Worm (Caenorhabditis elegans) whole organism, early embryonic: ENCODE results near the gene T04H1.5.
A peak's percentile ranks its signal among the peaks of the same experiment; 100 is the strongest.

Experiments used
- B0310.2 ChIP-seq: sonication (generic microtip); optimal IDR thresholded peaks from 2 replicates; lab custom pipeline; 2016; ENCODE audit warnings: mild to moderate bottlenecking, missing genetic modification characterization, missing compliant biosample characterization
- F13C5.2 ChIP-seq: sonication (generic microtip); optimal IDR thresholded peaks from 2 replicates; lab custom pipeline; 2017; ENCODE audit warnings: mild to moderate bottlenecking, missing genetic modification characterization, inconsistent platforms, missing compliant biosample characterization
- aly-1 ChIP-seq: sonication (generic microtip); optimal IDR thresholded peaks from 2 replicates; lab custom pipeline; 2016; ENCODE audit warnings: missing genetic modification characterization, missing compliant biosample characterization
- ama-1 ChIP-seq: fragments of 150-350 bp; optimal IDR thresholded peaks from 2 replicates; lab custom pipeline; 2014
- ceh-13 ChIP-seq: fragments of 200-800 bp; sonication (Bioruptor generic); optimal IDR thresholded peaks from 2 replicates; lab custom pipeline; 2018; ENCODE audit warnings: mild to moderate bottlenecking, missing genetic modification characterization, missing compliant biosample characterization
- ceh-36 ChIP-seq: sonication (generic microtip); optimal IDR thresholded peaks from 2 replicates; lab custom pipeline; 2016; ENCODE audit warnings: missing genetic modification characterization, inconsistent platforms, missing compliant biosample characterization
- ets-7 ChIP-seq: sonication (generic microtip); optimal IDR thresholded peaks from 2 replicates; lab custom pipeline; 2016; ENCODE audit warnings: missing genotype, missing genetic modification characterization, missing compliant biosample characterization
- flt-1 ChIP-seq: fragments of 200-800 bp; sonication (Bioruptor generic); IDR thresholded peaks from 2 replicates; pipeline ENCODE4 v1.3.6; 2022; ENCODE audit warnings: missing genetic modification characterization, missing compliant biosample characterization
- hmbx-1 ChIP-seq: sonication (generic microtip); optimal IDR thresholded peaks from 2 replicates; lab custom pipeline; 2016; ENCODE audit warnings: mild to moderate bottlenecking, missing genetic modification characterization, missing compliant biosample characterization
- hmg-4 ChIP-seq: fragments of 200-800 bp; sonication (Bioruptor generic); optimal IDR thresholded peaks from 2 replicates; lab custom pipeline; 2018; ENCODE audit warnings: mild to moderate bottlenecking, missing genetic modification characterization, missing compliant biosample characterization
- hnd-1 ChIP-seq: sonication (generic microtip); optimal IDR thresholded peaks from 2 replicates; lab custom pipeline; 2016; ENCODE audit warnings: missing genetic modification characterization, missing compliant biosample characterization
- pes-1 ChIP-seq: fragments of 200-800 bp; sonication (Bioruptor generic); IDR thresholded peaks from 2 replicates; pipeline ENCODE4 v1.3.6; 2022; ENCODE audit warnings: missing genetic modification reagents, missing genetic modification characterization, missing compliant biosample characterization
- scrt-1 ChIP-seq: fragments of 200-800 bp; sonication (Bioruptor generic); IDR thresholded peaks from 2 replicates; pipeline ENCODE4 v1.3.6; 2022; ENCODE audit warnings: missing genetic modification characterization, missing compliant biosample characterization
- sea-1 ChIP-seq: fragments of 200-800 bp; sonication (Bioruptor generic); conservative IDR thresholded peaks from 2 replicates; pipeline ENCODE4 v1.3.6; 2022; ENCODE audit warnings: missing genetic modification characterization, missing compliant biosample characterization
- tbx-11 ChIP-seq: fragments of 200-800 bp; sonication (Bioruptor generic); IDR thresholded peaks from 2 replicates; pipeline ENCODE4 v1.3.6; 2022; ENCODE audit warnings: missing genetic modification characterization, missing compliant biosample characterization
- tbx-37 ChIP-seq: fragments of 200-800 bp; sonication (Bioruptor generic); conservative IDR thresholded peaks from 2 replicates; pipeline ENCODE4 v1.3.6; 2022; ENCODE audit warnings: missing genetic modification reagents, missing genetic modification characterization, missing compliant biosample characterization
- tra-4 ChIP-seq: sonication (generic microtip); optimal IDR thresholded peaks from 2 replicates; lab custom pipeline; 2017; ENCODE audit warnings: missing genetic modification characterization, missing compliant biosample characterization

Gene T04H1.5

ce11 chrV:12281508-12281907, 30.4 kb downstream of the T04H1.5 start:
- TF ChIP-seq F13C5.2 (tag; lab: Kevin White, UChicago) = no peak
- TF ChIP-seq ceh-36 (tag; lab: Kevin White, UChicago) = peak; percentile 3

ce11 chrV:12283187-12283586, 32.0 kb downstream of the T04H1.5 start, which contains the start of gene F55C5.10:
Gene F55C5.10, plus strand, starts transcription at chrV:12283487.
- TF ChIP-seq tbx-37 (no peak), ceh-13 (GFP tag; lab: Kevin White, UChicago) (no peak), hmg-4 (GFP tag; lab: Kevin White, UChicago) (no peak), ama-1 (no peak), aly-1 (tag; lab: Kevin White, UChicago) (no peak), sea-1 (no peak), flt-1 (GFP tag; lab: Robert Waterston, UW) (no peak), ceh-36 (tag; lab: Kevin White, UChicago) (no peak), F13C5.2 (tag; lab: Kevin White, UChicago) (no peak), hnd-1 (no peak), ets-7 (no peak), scrt-1 (GFP tag; lab: Robert Waterston, UW) (no peak), pes-1 (GFP tag; lab: Robert Waterston, UW) (no peak)

ce11 chrV:12287667-12288066, 36.5 kb downstream of the T04H1.5 start:
- TF ChIP-seq ceh-13 (GFP tag; lab: Kevin White, UChicago) (no peak), B0310.2 (tag; lab: Kevin White, UChicago) (no peak), tbx-37 (no peak)

ce11 chrV:12288577-12288976, 37.4 kb downstream of the T04H1.5 start, which contains the start of gene rskd-1:
Gene rskd-1, minus strand, starts transcription at chrV:12288615.
- TF ChIP-seq scrt-1 (GFP tag; lab: Robert Waterston, UW) = no peak
- no peak for TF ChIP-seq F13C5.2 (tag; lab: Kevin White, UChicago)
- no peak for TF ChIP-seq sea-1
- no peak for TF ChIP-seq ets-7
- TF ChIP-seq tbx-37 = no peak
- TF ChIP-seq aly-1 (tag; lab: Kevin White, UChicago) = no peak
- no peak for TF ChIP-seq pes-1 (GFP tag; lab: Robert Waterston, UW)
- no peak for TF ChIP-seq ceh-13 (GFP tag; lab: Kevin White, UChicago)
- TF ChIP-seq B0310.2 (tag; lab: Kevin White, UChicago) = no peak
- TF ChIP-seq hmbx-1 (tag; lab: Kevin White, UChicago) = no peak
- TF ChIP-seq ceh-36 (tag; lab: Kevin White, UChicago) = no peak
- TF ChIP-seq tra-4 (tag; lab: Kevin White, UChicago) = no peak
- TF ChIP-seq ama-1 = no peak
- no peak for TF ChIP-seq hmg-4 (GFP tag; lab: Kevin White, UChicago)
- no peak for TF ChIP-seq hnd-1
- TF ChIP-seq flt-1 (GFP tag; lab: Robert Waterston, UW) = no peak
- no peak for TF ChIP-seq tbx-11

- TF ChIP-seq F13C5.2 (tag; lab: Kevin White, UChicago) (peak; percentile 89), B0310.2 (tag; lab: Kevin White, UChicago) (peak; percentile 28), hmbx-1 (tag; lab: Kevin White, UChicago) (no peak), hmg-4 (GFP tag; lab: Kevin White, UChicago) (peak; percentile 70), ets-7 (no peak), tra-4 (tag; lab: Kevin White, UChicago) (no peak), ceh-13 (GFP tag; lab: Kevin White, UChicago) (no peak), tbx-11 (peak; percentile 42; the same call in 1 of the 2 replicates), scrt-1 (GFP tag; lab: Robert Waterston, UW) (0 out of 2 replicates have a peak, but pooled peaks have one; percentile 56), pes-1 (GFP tag; lab: Robert Waterston, UW) (peak; percentile 80), ama-1 (no peak), flt-1 (GFP tag; lab: Robert Waterston, UW) (peak; percentile 74), tbx-37 (0 out of 2 replicates have a peak, but pooled peaks have one; percentile 17), hnd-1 (peak; percentile 39), ceh-36 (tag; lab: Kevin White, UChicago) (peak; percentile 29), sea-1 (no peak), aly-1 (tag; lab: Kevin White, UChicago) (no peak)
Measured at ce11 chrV:12291587-12291986, 40.4 kb downstream of the T04H1.5 start, which contains the start of the genes srpa-68 and srh-16. Gene srpa-68, minus strand, starts transcription at chrV:12291658. Gene srh-16, plus strand, starts transcription at chrV:12291861.

- TF ChIP-seq B0310.2 (tag; lab: Kevin White, UChicago) (no peak), F13C5.2 (tag; lab: Kevin White, UChicago) (no peak), pes-1 (GFP tag; lab: Robert Waterston, UW) (no peak), ceh-36 (tag; lab: Kevin White, UChicago) (no peak), tbx-11 (no peak)
Measured at ce11 chrV:12294091-12294490, 43.0 kb downstream of the T04H1.5 start.

- TF ChIP-seq F13C5.2 (tag; lab: Kevin White, UChicago) = no peak
- TF ChIP-seq hmg-4 (GFP tag; lab: Kevin White, UChicago) = peak; percentile 2
Measured at ce11 chrV:12295015-12295414, 43.9 kb downstream of the T04H1.5 start.

- no peak for TF ChIP-seq ama-1
- TF ChIP-seq tbx-37 = no peak
- TF ChIP-seq tbx-11 = no peak
- TF ChIP-seq hmg-4 (GFP tag; lab: Kevin White, UChicago) = no peak
- no peak for TF ChIP-seq pes-1 (GFP tag; lab: Robert Waterston, UW)
- TF ChIP-seq aly-1 (tag; lab: Kevin White, UChicago) = no peak
- TF ChIP-seq flt-1 (GFP tag; lab: Robert Waterston, UW) = no peak
- no peak for TF ChIP-seq sea-1
- no peak for TF ChIP-seq scrt-1 (GFP tag; lab: Robert Waterston, UW)
- TF ChIP-seq ets-7 = no peak
- no peak for TF ChIP-seq hnd-1
Measured at ce11 chrV:12295520-12295919, 44.4 kb downstream of the T04H1.5 start.
